Worm (Caenorhabditis elegans) whole organism, L1 larva: ENCODE results near the gene F54G2.1.

Experiments used
- C04F5.9 ChIP-seq: sonication (generic microtip); optimal IDR thresholded peaks from 2 replicates; lab custom pipeline; 2016; ENCODE audit warnings: missing genetic modification characterization, missing compliant biosample characterization
- C16A3.4 ChIP-seq: fragments of 150-350 bp; optimal IDR thresholded peaks from 2 replicates; lab custom pipeline; 2014; ENCODE audit warnings: missing biosample characterization, missing genetic modification characterization
- F16B12.6 ChIP-seq: fragments of 150-350 bp; optimal IDR thresholded peaks from 2 replicates; lab custom pipeline; 2014; ENCODE audit warnings: missing biosample characterization, missing genetic modification characterization
- Y116A8C.19 ChIP-seq: sonication (generic microtip); optimal IDR thresholded peaks from 2 replicates; lab custom pipeline; 2016; ENCODE audit warnings: missing compliant biosample characterization, missing genetic modification characterization, borderline replicate concordance
- alr-1 ChIP-seq: fragments of 200-800 bp; sonication (Bioruptor generic); optimal IDR thresholded peaks from 2 replicates; lab custom pipeline; 2018; ENCODE audit warnings: borderline replicate concordance, mild to moderate bottlenecking, missing genetic modification characterization, missing compliant biosample characterization
- ama-1 ChIP-seq: fragments of 150-350 bp; optimal IDR thresholded peaks from 2 replicates; lab custom pipeline; 2014
- blmp-1 ChIP-seq: fragments of 150-350 bp; optimal IDR thresholded peaks from 2 replicates; lab custom pipeline; 2014; ENCODE audit warnings: missing biosample characterization, missing genetic modification characterization
- ceh-8 ChIP-seq: fragments of 200-800 bp; sonication (Bioruptor generic); optimal IDR thresholded peaks from 2 replicates; lab custom pipeline; 2018; ENCODE audit warnings: mild to moderate bottlenecking, missing genetic modification characterization, moderate library complexity, missing compliant biosample characterization
- ceh-82 ChIP-seq, 3 experiments: fragments of 150-350 bp in 1 of 3; sonication (generic microtip) in 2 of 3; optimal IDR thresholded peaks; 2 replicates each; lab custom pipeline; 2014 to 2017; ENCODE audit warnings: missing biosample characterization in 3 of 3, missing genetic modification characterization in 3 of 3
- ces-1 ChIP-seq: fragments of 150-350 bp; optimal IDR thresholded peaks from 2 replicates; lab custom pipeline; 2014; ENCODE audit warnings: missing biosample characterization, missing genetic modification reagents, missing genetic modification characterization
- dsc-1 ChIP-seq: sonication (generic microtip); optimal IDR thresholded peaks from 2 replicates; lab custom pipeline; 2016; ENCODE audit warnings: mild to moderate bottlenecking, missing genetic modification characterization, missing compliant biosample characterization
- elt-2 ChIP-seq: sonication (generic microtip); optimal IDR thresholded peaks from 2 replicates; lab custom pipeline; 2016; ENCODE audit warnings: missing genetic modification characterization, mild to moderate bottlenecking, inconsistent platforms, missing compliant biosample characterization, missing genetic modification reagents
- fkh-10 ChIP-seq: sonication (generic microtip); optimal IDR thresholded peaks from 2 replicates; lab custom pipeline; 2017; ENCODE audit warnings: missing biosample characterization, missing genetic modification reagents, missing genetic modification characterization
- fkh-4 ChIP-seq: sonication (generic microtip); optimal IDR thresholded peaks from 2 replicates; lab custom pipeline; 2016; ENCODE audit warnings: missing compliant biosample characterization, missing genetic modification characterization, borderline replicate concordance
- fkh-8 ChIP-seq: sonication (generic microtip); optimal IDR thresholded peaks from 2 replicates; lab custom pipeline; 2016; ENCODE audit warnings: mild to moderate bottlenecking, missing genetic modification characterization, missing compliant biosample characterization
- hlh-17 ChIP-seq: fragments of 200-800 bp; sonication (Bioruptor generic); optimal IDR thresholded peaks from 2 replicates; lab custom pipeline; 2018; ENCODE audit warnings: missing genetic modification characterization, mild to moderate bottlenecking, missing compliant biosample characterization, moderate library complexity, borderline replicate concordance
- irx-1 ChIP-seq: sonication (generic microtip); optimal IDR thresholded peaks from 2 replicates; lab custom pipeline; 2016; ENCODE audit warnings: missing genetic modification characterization, missing compliant biosample characterization
- isw-1 ChIP-seq: fragments of 200-800 bp; sonication (Bioruptor generic); IDR thresholded peaks from 2 replicates; pipeline ENCODE4 v1.3.6; 2022; ENCODE audit warnings: missing genetic modification characterization, missing compliant biosample characterization
- jun-1 ChIP-seq: fragments of 150-350 bp; optimal IDR thresholded peaks from 2 replicates; lab custom pipeline; 2014; ENCODE audit warnings: missing biosample characterization, missing genetic modification reagents, missing genetic modification characterization
- lin-13 ChIP-seq: fragments of 150-350 bp; optimal IDR thresholded peaks from 2 replicates; lab custom pipeline; 2014; ENCODE audit warnings: missing biosample characterization, missing genetic modification reagents, missing genetic modification characterization
- lin-14 ChIP-seq: fragments of 200-800 bp; sonication (Bioruptor generic); optimal IDR thresholded peaks from 2 replicates; lab custom pipeline; 2018; ENCODE audit warnings: mild to moderate bottlenecking, missing genetic modification characterization, moderate library complexity, missing compliant biosample characterization
- lsy-2 ChIP-seq, 2 experiments: fragments of 150-350 bp; optimal IDR thresholded peaks; 2 replicates each; lab custom pipeline; 2014; ENCODE audit warnings: missing biosample characterization in 2 of 2, missing genetic modification characterization in 2 of 2
- mdl-1 ChIP-seq, 2 experiments: fragments of 150-350 bp; optimal IDR thresholded peaks; 2 replicates each; lab custom pipeline; 2014 to 2017; ENCODE audit warnings: missing biosample characterization in 2 of 2, missing genetic modification characterization in 2 of 2, inconsistent platforms in 1 of 2
- nhr-12 ChIP-seq: sonication (generic microtip); optimal IDR thresholded peaks from 2 replicates; lab custom pipeline; 2017; ENCODE audit warnings: missing biosample characterization, missing genetic modification characterization
- nhr-19 ChIP-seq: fragments of 200-800 bp; sonication (Bioruptor generic); conservative IDR thresholded peaks from 2 replicates; pipeline ENCODE4 v1.3.6; 2022; ENCODE audit warnings: missing genetic modification characterization, missing compliant biosample characterization
- nhr-28 ChIP-seq: fragments of 150-350 bp; optimal IDR thresholded peaks from 2 replicates; lab custom pipeline; 2014; ENCODE audit warnings: missing biosample characterization, missing genetic modification characterization
- nhr-71 ChIP-seq: sonication (generic microtip); optimal IDR thresholded peaks from 2 replicates; lab custom pipeline; 2016; ENCODE audit warnings: mild to moderate bottlenecking, missing genetic modification characterization, moderate library complexity, missing compliant biosample characterization
- nhr-84 ChIP-seq: sonication (generic microtip); optimal IDR thresholded peaks from 2 replicates; lab custom pipeline; 2017; ENCODE audit warnings: missing biosample characterization, missing genetic modification characterization
- nhr-85 ChIP-seq: sonication (generic microtip); peaks from one replicate; lab custom pipeline; 2016; ENCODE audit warnings: missing genetic modification characterization, inconsistent platforms, missing compliant biosample characterization
- pax-3 ChIP-seq: fragments of 200-800 bp; sonication (Bioruptor generic); optimal IDR thresholded peaks from 2 replicates; lab custom pipeline; 2018; ENCODE audit warnings: mild to moderate bottlenecking, missing genetic modification characterization, moderate library complexity, missing compliant biosample characterization
- pqm-1 ChIP-seq: sonication (generic microtip); optimal IDR thresholded peaks from 3 replicates; lab custom pipeline; 2017; ENCODE audit warnings: missing biosample characterization, missing genetic modification characterization
- rnt-1 ChIP-seq: sonication (generic microtip); optimal IDR thresholded peaks from 2 replicates; lab custom pipeline; 2016; ENCODE audit warnings: mild to moderate bottlenecking, missing genetic modification characterization, moderate library complexity, missing compliant biosample characterization
- snpc-4 ChIP-seq: fragments of 150-350 bp; optimal IDR thresholded peaks from 2 replicates; lab custom pipeline; 2014; ENCODE audit warnings: missing biosample characterization, missing genetic modification characterization
- snu-23 ChIP-seq: sonication (generic microtip); optimal IDR thresholded peaks from 2 replicates; lab custom pipeline; 2016; ENCODE audit warnings: missing genetic modification characterization, missing compliant biosample characterization
- sup-37 ChIP-seq: fragments of 200-800 bp; sonication (Bioruptor generic); optimal IDR thresholded peaks from 2 replicates; lab custom pipeline; 2018; ENCODE audit warnings: mild to moderate bottlenecking, missing genetic modification characterization, missing compliant biosample characterization
- swsn-7 ChIP-seq: sonication (generic microtip); optimal IDR thresholded peaks from 2 replicates; lab custom pipeline; 2016; ENCODE audit warnings: missing genetic modification characterization, missing compliant biosample characterization
- tbx-2 ChIP-seq: sonication (generic microtip); optimal IDR thresholded peaks from 2 replicates; lab custom pipeline; 2016; ENCODE audit warnings: missing genetic modification characterization, missing compliant biosample characterization
- unc-30 ChIP-seq: sonication (generic microtip); optimal IDR thresholded peaks from 2 replicates; lab custom pipeline; 2017; ENCODE audit warnings: missing biosample characterization, missing genetic modification characterization
- unc-62 ChIP-seq: fragments of 150-350 bp; optimal IDR thresholded peaks from 2 replicates; lab custom pipeline; 2014; ENCODE audit warnings: missing biosample characterization, missing genetic modification reagents, missing genetic modification characterization
- unc-98 ChIP-seq: fragments of 200-800 bp; sonication (Bioruptor generic); IDR thresholded peaks from 2 replicates; pipeline ENCODE4 v1.3.6; 2022; ENCODE audit warnings: missing genetic modification characterization, missing compliant biosample characterization
- vab-15 ChIP-seq: sonication (generic microtip); optimal IDR thresholded peaks from 2 replicates; lab custom pipeline; 2017; ENCODE audit warnings: missing genotype, mild to moderate bottlenecking, missing genetic modification characterization, missing compliant biosample characterization
- xbp-1 ChIP-seq: sonication (generic microtip); optimal IDR thresholded peaks from 2 replicates; lab custom pipeline; 2016; ENCODE audit warnings: missing genetic modification characterization, missing compliant biosample characterization
- zag-1 ChIP-seq: fragments of 150-350 bp; optimal IDR thresholded peaks from 2 replicates; lab custom pipeline; 2014; ENCODE audit warnings: missing biosample characterization, missing genetic modification characterization
- zip-4 ChIP-seq: fragments of 200-800 bp; sonication (Bioruptor generic); optimal IDR thresholded peaks from 2 replicates; lab custom pipeline; 2018; ENCODE audit warnings: mild to moderate bottlenecking, missing genetic modification characterization, moderate library complexity, missing compliant biosample characterization
- ztf-4 ChIP-seq: fragments of 150-350 bp; optimal IDR thresholded peaks from 2 replicates; lab custom pipeline; 2014; ENCODE audit warnings: missing biosample characterization, missing genetic modification characterization

The F54G2.1 gene

DNA sequence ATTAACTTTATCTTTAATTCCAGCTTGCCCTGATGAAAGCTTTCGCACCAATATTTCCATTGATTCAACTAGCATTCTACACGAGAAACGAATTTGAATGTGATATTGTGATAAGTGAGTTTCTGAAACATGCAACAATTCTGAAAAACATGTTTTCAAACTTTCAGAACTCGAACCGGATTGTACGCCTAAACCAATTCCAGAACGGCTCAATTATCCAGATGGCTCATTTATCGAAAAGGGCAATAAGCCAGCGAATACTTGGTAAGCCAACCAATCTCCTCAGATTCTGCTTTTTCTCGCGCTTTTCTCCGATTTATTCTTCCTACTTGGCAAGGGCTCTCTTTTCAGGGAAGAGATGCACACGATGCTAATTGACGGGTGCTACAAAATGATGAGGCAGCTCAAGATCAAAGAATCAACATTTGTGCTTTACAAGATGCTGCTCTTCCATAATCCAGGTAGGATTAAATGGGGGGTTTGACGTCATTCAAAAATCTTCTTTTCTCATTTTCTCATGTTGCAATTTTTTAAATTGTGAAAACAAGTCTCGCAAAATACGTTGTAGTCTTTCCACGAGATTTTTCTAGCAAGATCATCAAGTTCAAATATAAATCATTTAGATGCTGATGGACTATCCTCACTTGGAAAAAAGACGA is 59.7 kb downstream of the F54G2.1 start (continued):
- TF ChIP-seq alr-1 (tag; lab: Kevin White, UChicago) (no peak), ceh-82 (tag; optimal IDR thresholded peaks at IDR 0.05; lab: Kevin White, UChicago) (peak in 1 of 3 experiments; percentile 10), lsy-2 (tag; optimal IDR thresholded peaks at IDR 0.05; lab: Kevin White, UChicago) (peak; percentile 0 to 25), isw-1 (GFP tag; lab: Robert Waterston, UW) (no peak), nhr-85 (tag; lab: Kevin White, UChicago) (no peak), xbp-1 (tag; lab: Kevin White, UChicago) (no peak), lin-14 (GFP tag; lab: Kevin White, UChicago) (peak; percentile 65), F16B12.6 (tag; lab: Kevin White, UChicago) (no peak), Y116A8C.19 (tag; lab: Kevin White, UChicago) (no peak), jun-1 (no peak)

DNA sequence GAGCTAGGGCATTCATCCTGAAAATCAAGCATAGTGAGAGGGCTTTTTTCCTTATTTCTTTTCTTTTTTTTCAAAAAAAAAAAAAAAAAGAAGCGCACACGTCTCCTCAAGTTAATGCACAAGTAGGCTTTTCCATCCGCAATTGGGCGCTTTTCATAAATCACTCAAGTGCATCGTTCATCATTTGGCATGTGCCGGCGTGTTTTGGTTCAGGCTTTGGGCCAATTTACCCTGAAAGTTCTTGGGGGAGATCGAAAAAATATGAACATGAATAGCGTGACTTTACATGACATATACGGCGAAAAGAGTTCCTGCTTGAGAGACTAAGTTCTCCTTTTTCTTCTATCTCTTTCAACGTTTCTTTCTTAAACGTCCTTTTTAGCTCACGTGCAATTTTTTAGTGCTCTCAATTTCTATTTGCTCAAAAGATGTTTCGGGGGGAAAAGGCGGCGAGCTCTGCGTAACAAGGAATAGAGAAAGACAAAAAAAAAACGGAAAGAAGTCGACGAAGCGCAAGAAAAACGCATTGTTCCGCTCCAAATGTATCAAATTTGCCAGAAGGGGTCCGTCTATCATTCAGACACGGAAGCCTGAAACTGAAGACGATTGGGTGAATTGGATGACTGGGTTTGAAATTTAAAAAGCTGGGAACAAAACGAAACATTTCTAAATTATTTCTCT is 63.0 kb downstream of the F54G2.1 start:
- TF ChIP-seq lin-14 (GFP tag; lab: Kevin White, UChicago): peak; percentile 66
- TF ChIP-seq mdl-1 (tag; optimal IDR thresholded peaks at IDR 0.05; lab: Kevin White, UChicago): peak in 1 of 2 experiments; percentile 3
- TF ChIP-seq rnt-1 (tag; lab: Kevin White, UChicago): no peak
- TF ChIP-seq fkh-10 (GFP tag; lab: Kevin White, UChicago): peak; percentile 85
- no peak for TF ChIP-seq xbp-1 (tag; lab: Kevin White, UChicago)
- TF ChIP-seq dsc-1 (tag; lab: Kevin White, UChicago): no peak
- peak; percentile 1 for TF ChIP-seq lin-13 (GFP tag; lab: Kevin White, UChicago)

DNA sequence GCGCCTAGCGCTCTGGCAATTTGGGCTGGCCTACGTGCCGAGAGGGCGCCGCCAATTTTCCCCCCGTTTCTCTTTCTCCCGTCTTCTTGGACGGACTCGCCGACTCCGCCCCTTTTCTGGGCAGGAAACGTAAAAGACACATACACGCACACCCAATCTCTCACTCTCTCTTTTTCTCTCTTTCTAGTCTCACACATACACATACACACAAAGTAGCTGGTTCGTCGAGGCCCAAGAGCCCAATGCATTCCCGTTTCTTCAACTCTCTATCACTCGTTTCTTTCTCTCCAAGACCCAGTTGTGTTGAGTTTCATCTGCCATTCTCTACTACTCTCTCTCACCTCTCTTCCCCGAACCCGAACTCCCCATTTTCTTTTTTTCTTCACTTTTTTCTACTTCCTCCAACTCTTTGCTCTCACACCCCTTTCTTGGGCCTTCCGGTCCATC is 65.3 kb downstream of the F54G2.1 start:
- TF ChIP-seq ama-1 (lab: Kevin White, UChicago) (no peak), blmp-1 (tag; lab: Kevin White, UChicago) (no peak), snu-23 (GFP tag; lab: Kevin White, UChicago) (peak; percentile 71), swsn-7 (tag; lab: Kevin White, UChicago) (peak; percentile 65), fkh-4 (tag; lab: Kevin White, UChicago) (no peak), nhr-71 (tag; lab: Kevin White, UChicago) (peak; percentile 84), lin-14 (GFP tag; lab: Kevin White, UChicago) (peak; percentile 93), alr-1 (tag; lab: Kevin White, UChicago) (no peak), nhr-19 (GFP tag; lab: Robert Waterston, UW) (peak; percentile 52), hlh-17 (GFP tag; lab: Kevin White, UChicago) (no peak), dsc-1 (tag; lab: Kevin White, UChicago) (peak; percentile 56), nhr-84 (tag; lab: Kevin White, UChicago) (no peak), sup-37 (GFP tag; lab: Kevin White, UChicago) (no peak), unc-30 (tag; lab: Kevin White, UChicago) (no peak), ztf-4 (peak; percentile 54), pax-3 (tag; lab: Kevin White, UChicago) (no peak), fkh-10 (GFP tag; lab: Kevin White, UChicago) (peak; percentile 60), F16B12.6 (tag; lab: Kevin White, UChicago) (no peak), ces-1 (GFP tag; lab: Kevin White, UChicago) (no peak), zag-1 (no peak), ceh-8 (no peak), unc-98 (GFP tag; lab: Robert Waterston, UW) (no peak), xbp-1 (tag; lab: Kevin White, UChicago) (peak; percentile 43), nhr-28 (tag; lab: Kevin White, UChicago) (no peak), vab-15 (no peak), rnt-1 (tag; lab: Kevin White, UChicago) (peak; percentile 72), unc-62 (GFP tag; lab: Kevin White, UChicago) (no peak), C16A3.4 (no peak), zip-4 (GFP tag; lab: Kevin White, UChicago) (no peak), tbx-2 (tag; lab: Kevin White, UChicago) (peak; percentile 53), snpc-4 (tag; lab: Kevin White, UChicago) (no peak), C04F5.9 (tag; lab: Kevin White, UChicago) (no peak), fkh-8 (tag; lab: Kevin White, UChicago) (peak; percentile 79), isw-1 (GFP tag; lab: Robert Waterston, UW) (peak; percentile 13; the same call in 1 of the 2 replicates), nhr-12 (tag; lab: Kevin White, UChicago) (no peak), irx-1 (tag; lab: Kevin White, UChicago) (no peak), nhr-85 (tag; lab: Kevin White, UChicago) (no peak), elt-2 (tag; lab: Kevin White, UChicago) (no peak), pqm-1 (tag; lab: Kevin White, UChicago) (no peak)
